Fruit fly (Drosophila melanogaster) whole organism, prepupa: ENCODE measurements around the gene RpLP1.

Experiments
- Blimp-1 ChIP-seq: fragments of 200-800 bp; sonication (Bioruptor generic); optimal IDR thresholded peaks from 3 replicates; lab custom pipeline; 2017; ENCODE audit warnings: missing biosample characterization, missing genetic modification characterization, mild to moderate bottlenecking, moderate library complexity, missing genetic modification reagents
- CG10669 ChIP-seq: fragments of 200-800 bp; sonication (Bioruptor generic); optimal IDR thresholded peaks from 3 replicates; lab custom pipeline; 2018; ENCODE audit warnings: missing biosample characterization, mild to moderate bottlenecking, missing genetic modification characterization, moderate library complexity
- CG15336 ChIP-seq: fragments of 200-800 bp; sonication (Bioruptor generic); IDR thresholded peaks from 2 replicates; pipeline ENCODE4 v1.3.6; 2022; ENCODE audit warnings: missing biosample characterization, missing genetic modification characterization
- CG1621 ChIP-seq: fragments of 200-800 bp; sonication (Bioruptor generic); optimal IDR thresholded peaks from 3 replicates; lab custom pipeline; 2018; ENCODE audit warnings: missing biosample characterization, mild to moderate bottlenecking, missing genetic modification characterization
- CG16779 ChIP-seq: fragments of 200-800 bp; sonication (Bioruptor generic); optimal IDR thresholded peaks from 3 replicates; lab custom pipeline; 2017; ENCODE audit warnings: missing biosample characterization, mild to moderate bottlenecking, missing genetic modification characterization
- CG3032 ChIP-seq: fragments of 200-800 bp; optimal IDR thresholded peaks from 2 replicates; lab custom pipeline; 2019; ENCODE audit warnings: missing biosample characterization, mild to moderate bottlenecking, missing genetic modification characterization, moderate library complexity
- CG32006 ChIP-seq: fragments of 200-800 bp; sonication (Bioruptor generic); optimal IDR thresholded peaks from 3 replicates; lab custom pipeline; 2017; ENCODE audit warnings: missing biosample characterization, mild to moderate bottlenecking, missing genetic modification characterization
- CG3919 ChIP-seq: fragments of 200-800 bp; sonication (Bioruptor generic); optimal IDR thresholded peaks from 3 replicates; lab custom pipeline; 2016; ENCODE audit warnings: missing biosample characterization, missing genetic modification characterization
- CG4318 ChIP-seq: fragments of 200-800 bp; sonication (Bioruptor generic); optimal IDR thresholded peaks from 3 replicates; lab custom pipeline; 2017; ENCODE audit warnings: missing biosample characterization, mild to moderate bottlenecking, missing genetic modification characterization
- CG6163 ChIP-seq: fragments of 200-800 bp; sonication (Bioruptor generic); IDR thresholded peaks from 3 replicates; pipeline ENCODE4 v1.3.6; 2022; ENCODE audit warnings: missing biosample characterization, missing genetic modification characterization
- CG6276 ChIP-seq: fragments of 200-800 bp; sonication (Bioruptor generic); optimal IDR thresholded peaks from 2 replicates; lab custom pipeline; 2017; ENCODE audit warnings: missing biosample characterization, mild to moderate bottlenecking, missing genetic modification characterization
- CG6792 ChIP-seq: fragments of 200-800 bp; sonication (Bioruptor generic); optimal IDR thresholded peaks from 3 replicates; lab custom pipeline; 2016; ENCODE audit warnings: missing biosample characterization, missing genetic modification characterization
- CG8119 ChIP-seq: fragments of 200-800 bp; sonication (Bioruptor generic); IDR thresholded peaks from 3 replicates; pipeline ENCODE4 v1.3.6; 2022; ENCODE audit warnings: missing biosample characterization, missing genetic modification characterization
- CG8319 ChIP-seq: fragments of 200-800 bp; sonication (Bioruptor generic); optimal IDR thresholded peaks from 3 replicates; lab custom pipeline; 2016; ENCODE audit warnings: missing biosample characterization, missing genetic modification characterization
- CG9139 ChIP-seq: fragments of 200-800 bp; sonication (Bioruptor generic); optimal IDR thresholded peaks from 3 replicates; lab custom pipeline; 2017; ENCODE audit warnings: missing biosample characterization, mild to moderate bottlenecking, missing genetic modification characterization
- Eip75B ChIP-seq: fragments of 200-800 bp; sonication (Bioruptor generic); optimal IDR thresholded peaks from 3 replicates; lab custom pipeline; 2016; ENCODE audit warnings: missing biosample characterization, missing genetic modification characterization
- Eip78C ChIP-seq: fragments of 200-800 bp; sonication (Bioruptor generic); peaks from one replicate; lab custom pipeline; 2016; ENCODE audit warnings: missing biosample characterization, missing genetic modification characterization
- Eip93F ChIP-seq: fragments of 200-800 bp; sonication (Bioruptor generic); optimal IDR thresholded peaks from 2 replicates; lab custom pipeline; 2016; ENCODE audit warnings: missing biosample characterization, mild to moderate bottlenecking, missing genetic modification characterization
- Ets21C ChIP-seq: fragments of 200-800 bp; sonication (Bioruptor generic); optimal IDR thresholded peaks from 3 replicates; lab custom pipeline; 2016; ENCODE audit warnings: missing biosample characterization, missing genetic modification characterization
- Ets96B ChIP-seq: fragments of 200-800 bp; optimal IDR thresholded peaks from 2 replicates; lab custom pipeline; 2019; ENCODE audit warnings: missing biosample characterization, mild to moderate bottlenecking, missing genetic modification characterization, moderate library complexity
- Hr38 ChIP-seq: sonication (Bioruptor generic); optimal IDR thresholded peaks from 2 replicates; lab custom pipeline; 2016; ENCODE audit warnings: missing biosample characterization, missing genetic modification characterization
- Hr39 ChIP-seq: fragments of 200-800 bp; sonication (Bioruptor generic); optimal IDR thresholded peaks from 2 replicates; lab custom pipeline; 2016; ENCODE audit warnings: missing biosample characterization, missing genetic modification characterization
- Hr4 ChIP-seq: fragments of 200-800 bp; sonication (Bioruptor generic); optimal IDR thresholded peaks from 3 replicates; lab custom pipeline; 2016; ENCODE audit warnings: missing biosample characterization, missing genetic modification characterization
- Met ChIP-seq: fragments of 200-800 bp; sonication (Bioruptor generic); optimal IDR thresholded peaks from 3 replicates; lab custom pipeline; 2016; ENCODE audit warnings: missing biosample characterization, missing genetic modification characterization
- Smox ChIP-seq: fragments of 200-800 bp; sonication (Bioruptor generic); optimal IDR thresholded peaks from 3 replicates; lab custom pipeline; 2016; ENCODE audit warnings: missing biosample characterization, missing genetic modification characterization
- Sox102F ChIP-seq: fragments of 200-800 bp; sonication (Bioruptor generic); optimal IDR thresholded peaks from 2 replicates; lab custom pipeline; 2016; ENCODE audit warnings: missing biosample characterization, mild to moderate bottlenecking, missing genetic modification characterization
- Sox15 ChIP-seq: fragments of 200-800 bp; sonication (Bioruptor generic); optimal IDR thresholded peaks from 3 replicates; lab custom pipeline; 2016; ENCODE audit warnings: missing biosample characterization, missing genetic modification characterization
- achi ChIP-seq: fragments of 200-800 bp; sonication (Bioruptor generic); optimal IDR thresholded peaks from 3 replicates; lab custom pipeline; 2016; ENCODE audit warnings: missing biosample characterization, missing genetic modification characterization
- acj6 ChIP-seq: fragments of 200-800 bp; sonication (Bioruptor generic); optimal IDR thresholded peaks from 3 replicates; lab custom pipeline; 2016; ENCODE audit warnings: missing biosample characterization, missing genetic modification characterization
- cyc ChIP-seq: fragments of 200-800 bp; sonication (Bioruptor generic); optimal IDR thresholded peaks from 3 replicates; lab custom pipeline; 2016; ENCODE audit warnings: missing biosample characterization, missing genetic modification characterization
- dac ChIP-seq: fragments of 200-800 bp; sonication (Bioruptor generic); optimal IDR thresholded peaks from 2 replicates; lab custom pipeline; 2017; ENCODE audit warnings: missing biosample characterization, mild to moderate bottlenecking, missing genetic modification characterization
- dsx ChIP-seq: fragments of 200-800 bp; optimal IDR thresholded peaks from 3 replicates; lab custom pipeline; 2019; ENCODE audit warnings: missing biosample characterization, mild to moderate bottlenecking, missing genetic modification characterization, moderate library complexity; ENCODE audit not compliant: poor library complexity, severe bottlenecking
- eg ChIP-seq: fragments of 200-800 bp; sonication (Bioruptor generic); IDR thresholded peaks from 3 replicates; pipeline ENCODE4 v1.3.6; 2022; ENCODE audit warnings: missing biosample characterization, missing genetic modification characterization
- fd59A ChIP-seq: fragments of 200-800 bp; sonication (Bioruptor generic); optimal IDR thresholded peaks from 2 replicates; lab custom pipeline; 2017; ENCODE audit warnings: missing biosample characterization, mild to moderate bottlenecking, missing genetic modification characterization, missing genetic modification reagents
- fd85E ChIP-seq: fragments of 200-800 bp; sonication (Bioruptor generic); optimal IDR thresholded peaks from 3 replicates; lab custom pipeline; 2016; ENCODE audit warnings: missing biosample characterization, missing genetic modification characterization
- net ChIP-seq: fragments of 200-800 bp; sonication (Bioruptor generic); optimal IDR thresholded peaks from 3 replicates; lab custom pipeline; 2016; ENCODE audit warnings: missing biosample characterization, missing genetic modification characterization
- salr ChIP-seq, 2 experiments: fragments of 200-800 bp; sonication (Bioruptor generic); optimal IDR thresholded peaks; 3 replicates each; lab custom pipeline; 2016 to 2018; ENCODE audit warnings: missing biosample characterization in 2 of 2, missing genetic modification characterization in 2 of 2, mild to moderate bottlenecking in 1 of 2
- spab ChIP-seq: fragments of 200-800 bp; sonication (Bioruptor generic); optimal IDR thresholded peaks from 2 replicates; lab custom pipeline; 2017; ENCODE audit warnings: missing biosample characterization, mild to moderate bottlenecking, missing genetic modification characterization, missing genetic modification reagents
- svp ChIP-seq: fragments of 200-800 bp; sonication (Bioruptor generic); peaks from one replicate; lab custom pipeline; 2016; ENCODE audit warnings: missing biosample characterization, missing genetic modification characterization
- topi ChIP-seq: fragments of 200-800 bp; sonication (Bioruptor generic); optimal IDR thresholded peaks from 3 replicates; lab custom pipeline; 2016; ENCODE audit warnings: missing biosample characterization, missing genetic modification characterization
- vri ChIP-seq: fragments of 200-800 bp; sonication (Bioruptor generic); optimal IDR thresholded peaks from 3 replicates; lab custom pipeline; 2016; ENCODE audit warnings: missing biosample characterization, mild to moderate bottlenecking, missing genetic modification characterization

RpLP1 gene

DNA sequence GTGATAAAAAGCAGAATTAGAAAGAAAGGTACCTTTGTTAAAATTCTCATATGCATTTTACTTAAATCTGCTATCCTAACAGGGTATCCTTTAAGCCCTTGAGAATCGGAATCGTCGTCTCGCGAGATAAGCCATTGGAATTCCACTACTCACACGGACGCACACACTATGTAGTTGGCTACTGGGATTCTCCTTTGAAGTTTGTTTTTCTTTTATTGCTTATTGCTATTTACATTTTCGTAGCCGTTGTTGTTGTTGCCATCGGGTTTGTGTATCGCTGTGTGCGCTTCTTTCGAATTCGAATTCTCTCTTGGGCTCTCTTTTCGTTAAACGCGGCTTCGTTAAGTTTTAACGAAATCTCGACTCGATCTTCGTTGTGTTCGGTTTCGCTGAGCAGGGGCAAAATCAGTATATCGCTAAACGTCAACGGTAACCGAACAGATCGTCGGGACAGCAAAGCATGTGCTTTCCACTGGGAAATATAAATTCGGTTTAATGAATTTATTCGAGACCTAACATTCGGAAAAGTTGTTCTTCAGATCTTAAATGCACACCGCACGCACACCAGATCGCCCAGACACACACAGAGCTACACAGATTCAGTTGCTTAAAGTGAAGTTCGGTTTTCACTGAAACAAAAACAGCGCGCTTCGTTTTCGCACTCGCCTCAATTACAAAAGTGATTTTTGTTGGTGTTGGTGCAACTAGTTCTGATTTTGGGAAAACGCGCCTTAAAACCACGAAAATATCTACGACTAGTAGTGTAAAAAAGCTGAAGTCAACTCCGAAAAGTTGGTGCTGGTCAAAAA lies 11.3 kb downstream of the RpLP1 start, which contains the start of gene ex (continued):
- TF ChIP-seq CG4318, result no peak
- TF ChIP-seq Met (GFP tag; lab: Kevin White, UChicago), result peak; percentile 40
- no peak for TF ChIP-seq Ets21C (GFP tag; lab: Kevin White, UChicago)
- no peak for TF ChIP-seq Eip75B (GFP tag; lab: Kevin White, UChicago)
- peak; percentile 55 for TF ChIP-seq achi (GFP tag; lab: Kevin White, UChicago)
- TF ChIP-seq Hr38 (GFP tag; lab: Kevin White, UChicago), result no peak
- TF ChIP-seq spab, result peak; percentile 52

DNA sequence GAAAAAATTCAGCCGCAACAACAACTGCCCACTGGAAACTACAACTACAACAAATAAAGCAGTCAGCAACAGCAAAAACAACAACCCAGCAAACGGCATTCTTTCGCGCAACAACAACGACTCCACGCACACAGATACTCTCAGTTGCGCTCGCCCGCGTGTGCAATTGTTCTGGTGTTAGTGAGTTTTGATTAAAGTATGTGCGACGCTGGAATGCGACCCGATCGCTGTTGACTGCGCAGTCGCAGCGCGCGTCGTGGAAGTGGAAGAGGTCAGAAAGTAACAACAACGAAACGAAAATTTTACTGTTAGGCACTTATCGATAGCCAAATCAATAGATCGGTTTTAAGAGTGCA lies 11.9 kb downstream of the RpLP1 start:
- TF ChIP-seq fd59A (GFP tag; lab: Kevin White, UChicago), result no peak
- peak; percentile 73 for TF ChIP-seq svp (GFP tag; lab: Kevin White, UChicago)
- no peak for TF ChIP-seq acj6

DNA sequence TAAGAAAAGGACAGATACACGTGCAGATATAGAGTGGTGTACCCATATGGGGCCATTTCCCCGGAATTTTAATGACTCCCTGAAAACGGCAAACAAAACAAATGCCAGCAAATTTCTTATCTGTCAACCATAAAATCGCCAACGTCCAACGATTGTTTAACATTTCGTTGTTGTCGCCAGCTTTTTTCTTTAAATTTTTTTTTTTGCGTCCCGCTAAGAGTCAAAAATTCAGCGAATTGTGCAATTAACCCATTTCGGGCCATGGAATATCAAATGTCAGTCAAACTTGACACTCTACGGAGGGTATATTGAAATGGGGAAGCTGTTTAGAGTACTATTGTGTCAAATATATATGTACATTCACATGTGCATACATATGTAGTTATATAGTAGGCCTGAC lies 12.4 kb downstream of the RpLP1 start:
- TF ChIP-seq Eip78C (GFP tag; lab: Kevin White, UChicago), result peak; percentile 3
- TF ChIP-seq svp (GFP tag; lab: Kevin White, UChicago), result peak; percentile 64
- no peak for TF ChIP-seq fd59A (GFP tag; lab: Kevin White, UChicago)
- TF ChIP-seq vri, result peak; percentile 48

DNA sequence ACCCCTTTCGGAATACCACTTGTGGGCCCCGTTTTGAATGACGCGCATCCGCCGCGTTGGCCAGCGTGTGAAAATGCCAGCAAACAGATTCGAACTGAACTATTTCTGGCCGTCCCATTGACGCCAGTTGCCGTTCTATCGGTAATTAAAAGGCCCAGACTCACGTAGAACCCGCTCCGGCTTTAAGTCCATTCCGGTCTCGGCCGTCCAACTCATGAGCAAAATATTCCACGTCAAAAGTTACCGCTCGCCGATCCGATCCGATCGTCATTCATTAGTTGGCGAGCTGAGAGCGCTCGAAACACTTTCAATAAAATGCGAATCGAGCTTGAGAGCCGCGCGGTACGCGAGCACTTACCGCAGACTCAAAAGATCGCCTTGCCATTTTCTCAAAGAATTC lies 14.7 kb downstream of the RpLP1 start:
- no peak for TF ChIP-seq CG1621 (tag; lab: Kevin White, UChicago)
- TF ChIP-seq fd85E (GFP tag; lab: Kevin White, UChicago), result no peak
- no peak for TF ChIP-seq fd59A (GFP tag; lab: Kevin White, UChicago)
- no peak for TF ChIP-seq CG32006 (GFP tag; lab: Kevin White, UChicago)
- no peak for TF ChIP-seq CG9139
- no peak for TF ChIP-seq topi (GFP tag; lab: Kevin White, UChicago)
- TF ChIP-seq CG3919 (GFP tag; lab: Kevin White, UChicago), result no peak

DNA sequence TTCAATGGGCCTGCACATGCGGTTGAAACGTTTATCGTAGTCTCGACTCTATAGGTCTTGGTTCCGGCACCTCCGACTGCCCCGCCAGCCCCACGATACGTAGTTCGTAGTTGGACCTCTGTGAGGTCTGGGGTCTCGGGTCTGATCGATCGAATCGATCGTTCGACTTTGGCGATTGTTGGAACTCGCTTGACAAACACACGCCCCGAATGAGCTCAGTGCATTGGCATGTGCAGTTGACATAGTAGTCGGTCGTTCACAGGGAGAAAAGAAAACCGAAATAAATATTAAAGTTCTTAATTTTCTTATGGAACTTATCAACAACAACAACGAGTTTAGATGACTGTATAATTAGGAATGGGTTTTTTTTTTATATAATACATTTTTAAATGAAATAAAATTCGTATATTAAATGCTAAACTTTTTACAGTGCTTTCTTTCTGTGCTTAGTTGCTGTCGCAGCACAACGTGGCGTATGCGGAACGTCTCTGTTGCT lies 15.6 kb downstream of the RpLP1 start:
- TF ChIP-seq eg (GFP tag; lab: Robert Waterston, UW), result peak; percentile 87
- peak; percentile 46 for TF ChIP-seq CG4318
- TF ChIP-seq cyc (GFP tag; lab: Kevin White, UChicago), result no peak
- peak; percentile 86 for TF ChIP-seq CG6163 (GFP tag; lab: Robert Waterston, UW)
- TF ChIP-seq Sox15 (GFP tag; lab: Kevin White, UChicago), result no peak
- peak; percentile 61 for TF ChIP-seq acj6
- no peak for TF ChIP-seq Ets96B (tag; lab: Kevin White, UChicago)
- peak; percentile 71 for TF ChIP-seq Hr4 (GFP tag; lab: Kevin White, UChicago)
- TF ChIP-seq vri, result no peak
- peak; percentile 24 for TF ChIP-seq dac (GFP tag; lab: Kevin White, UChicago)
- TF ChIP-seq CG9139, result no peak
- peak; percentile 73 for TF ChIP-seq achi (GFP tag; lab: Kevin White, UChicago)
- TF ChIP-seq CG16779 (tag; lab: Kevin White, UChicago), result no peak
- TF ChIP-seq CG10669, result peak; percentile 25
- TF ChIP-seq salr (GFP tag; optimal IDR thresholded peaks at IDR 0.05; lab: Kevin White, UChicago), result peak in 1 of 2 experiments; percentile 19
- TF ChIP-seq Sox102F, result peak; percentile 1
- TF ChIP-seq dsx, result no peak
- peak; percentile 92 for TF ChIP-seq CG15336 (GFP tag; lab: Robert Waterston, UW)
- TF ChIP-seq CG3032, result no peak
- TF ChIP-seq Hr39 (GFP tag; lab: Kevin White, UChicago), result no peak
- peak; percentile 34 for TF ChIP-seq CG8319 (GFP tag; lab: Kevin White, UChicago)
- TF ChIP-seq CG8119 (GFP tag; lab: Robert Waterston, UW), result peak; percentile 84
- peak; percentile 4 for TF ChIP-seq Eip75B (GFP tag; lab: Kevin White, UChicago)
- peak; percentile 60 for TF ChIP-seq CG6276 (GFP tag; lab: Kevin White, UChicago)
- peak; percentile 39 for TF ChIP-seq net (GFP tag; lab: Kevin White, UChicago)
- peak; percentile 82 for TF ChIP-seq Eip78C (GFP tag; lab: Kevin White, UChicago)
- no peak for TF ChIP-seq Blimp-1 (GFP tag; lab: Kevin White, UChicago)
- TF ChIP-seq Met (GFP tag; lab: Kevin White, UChicago), result peak; percentile 37
- no peak for TF ChIP-seq Eip93F (GFP tag; lab: Kevin White, UChicago)
- TF ChIP-seq spab, result peak; percentile 2
- TF ChIP-seq fd59A (GFP tag; lab: Kevin White, UChicago), result no peak
- peak; percentile 25 for TF ChIP-seq topi (GFP tag; lab: Kevin White, UChicago)
- TF ChIP-seq CG6792 (GFP tag; lab: Kevin White, UChicago), result peak; percentile 41
- TF ChIP-seq Smox (GFP tag; lab: Kevin White, UChicago), result no peak
